Fruit fly (Drosophila melanogaster): ENCODE measurements around the gene Mst84Dc.

Gene Mst84Dc

dm6 chr3R:7364573-7364972 lies at the start of gene Mst84Dc:
Gene Mst84Dc, minus strand, starts transcription at chr3R:7364673.
- TF ChIP-seq Hr38 (GFP tag; optimal IDR thresholded peaks at IDR 0.05) (no peak), CG6792 (GFP tag; optimal IDR thresholded peaks at IDR 0.05) (no peak), ss (GFP tag; optimal IDR thresholded peaks at IDR 0.05) (no peak), CG10669 (GFP tag; optimal IDR thresholded peaks at IDR 0.05) (no peak), Lpt (GFP tag; optimal IDR thresholded peaks at IDR 0.05) (no peak), pdm3 (GFP tag; optimal IDR thresholded peaks at IDR 0.05) (no peak), cyc (GFP tag; optimal IDR thresholded peaks at IDR 0.05) (no peak), Eip75B (GFP tag; optimal IDR thresholded peaks at IDR 0.05) (no peak), fd85E (GFP tag; optimal IDR thresholded peaks at IDR 0.05) (no peak), Ets96B (tag; optimal IDR thresholded peaks at IDR 0.05) (no peak), lz (GFP tag; optimal IDR thresholded peaks at IDR 0.05) (no peak), CG6276 (GFP tag; optimal IDR thresholded peaks at IDR 0.05) (no peak), CG6808 (GFP tag; optimal IDR thresholded peaks at IDR 0.05) (no peak), CG3032 (tag; optimal IDR thresholded peaks at IDR 0.05) (no peak), CG8632 (GFP tag; optimal IDR thresholded peaks at IDR 0.05) (no peak), OdsH (GFP tag; optimal IDR thresholded peaks at IDR 0.05) (no peak), net (GFP tag; optimal IDR thresholded peaks at IDR 0.05) (no peak), Smox (GFP tag; optimal IDR thresholded peaks at IDR 0.05) (no peak), Met (GFP tag; optimal IDR thresholded peaks at IDR 0.05) (no peak), achi (GFP tag; optimal IDR thresholded peaks at IDR 0.05) (no peak)

dm6 chr3R:7406569-7406968 lies 42.1 kb upstream of the Mst84Dc start, which contains the start of gene Ir84a:
Gene Ir84a, plus strand, starts transcription at chr3R:7406869.
- TF ChIP-seq CG1621 (tag; optimal IDR thresholded peaks at IDR 0.05) = no peak
- no peak for TF ChIP-seq CG11762 (GFP tag; optimal IDR thresholded peaks at IDR 0.05; ENCODE audit: insufficient read depth)
- TF ChIP-seq esn (GFP tag; optimal IDR thresholded peaks at IDR 0.05) = no peak
- TF ChIP-seq CG8119 (GFP tag; IDR thresholded peaks at IDR 0.05) = no peak
- TF ChIP-seq net (GFP tag; optimal IDR thresholded peaks at IDR 0.05) = no peak
- TF ChIP-seq Hr4 (GFP tag; optimal IDR thresholded peaks at IDR 0.05) = no peak
- no peak for TF ChIP-seq Sox14 (GFP tag; optimal IDR thresholded peaks at IDR 0.05)
- no peak for TF ChIP-seq dsx (GFP tag; optimal IDR thresholded peaks at IDR 0.05; ENCODE audit: poor library complexity, severe bottlenecking)
- no peak for TF ChIP-seq spab (GFP tag; optimal IDR thresholded peaks at IDR 0.05)
- no peak for TF ChIP-seq CG3032 (tag; optimal IDR thresholded peaks at IDR 0.05)
- TF ChIP-seq Sox102F (GFP tag; optimal IDR thresholded peaks at IDR 0.05) = no peak
- TF ChIP-seq eg (GFP tag; IDR thresholded peaks at IDR 0.05) = no peak
- no peak for TF ChIP-seq CG34406 (GFP tag; optimal IDR thresholded peaks at IDR 0.05)
- TF ChIP-seq salr (GFP tag; optimal IDR thresholded peaks at IDR 0.05) = no peak
- no peak for TF ChIP-seq vri (GFP tag; optimal IDR thresholded peaks at IDR 0.05)
- no peak for TF ChIP-seq Lpt (GFP tag; optimal IDR thresholded peaks at IDR 0.05)

DNA sequence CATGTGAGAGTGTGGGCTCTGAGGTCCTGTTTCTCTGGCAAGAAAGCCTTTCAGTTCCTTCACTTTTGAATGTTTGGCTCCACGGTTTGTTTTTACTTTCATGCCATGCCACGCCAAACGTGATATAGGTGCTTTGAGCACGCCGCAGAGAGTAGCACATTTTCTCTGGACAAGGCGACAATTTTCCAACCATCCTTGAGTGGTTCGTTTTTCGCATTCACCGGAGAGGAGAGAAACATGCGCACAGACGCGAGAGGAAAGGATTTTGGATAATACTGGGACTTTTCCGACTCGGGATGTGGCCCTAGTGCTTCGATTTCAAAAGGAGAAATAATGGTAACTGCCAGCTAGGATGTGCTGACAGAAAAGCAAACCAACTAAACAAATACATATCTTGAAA lies 29.6 kb upstream of the Mst84Dc start:
- TF ChIP-seq CG32006 (GFP tag; optimal IDR thresholded peaks at IDR 0.05) (no peak), vri (GFP tag; optimal IDR thresholded peaks at IDR 0.05) (no peak), eg (GFP tag; IDR thresholded peaks at IDR 0.05) (no peak), Sox102F (GFP tag; optimal IDR thresholded peaks at IDR 0.05) (no peak)

DNA sequence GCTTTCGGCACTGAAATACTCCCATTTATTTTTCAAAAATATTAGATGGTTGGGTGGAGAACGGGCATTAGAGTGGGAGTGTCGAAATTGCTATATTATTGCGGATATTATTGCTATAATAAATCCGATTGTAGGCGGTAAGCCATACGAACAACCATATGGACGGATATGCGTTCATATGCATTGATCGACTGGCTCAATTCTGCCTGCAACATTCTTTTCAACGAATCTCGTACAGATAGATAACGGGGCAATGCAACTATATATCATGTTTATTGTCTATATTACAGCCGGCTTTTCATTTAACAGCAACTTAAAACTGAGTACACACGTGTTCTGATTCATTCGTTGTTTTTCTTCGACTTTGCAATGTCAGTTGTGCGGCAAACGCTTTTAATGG lies 26.6 kb upstream of the Mst84Dc start, which contains the start of gene CG42650:
Gene CG42650 (plus strand): TSS at position 301 of the 400 bp plus-strand sequence.
- no peak for TF ChIP-seq CG6276 (GFP tag; optimal IDR thresholded peaks at IDR 0.05)
- TF ChIP-seq Sox102F (GFP tag; optimal IDR thresholded peaks at IDR 0.05) = no peak
- no peak for TF ChIP-seq Lpt (GFP tag; optimal IDR thresholded peaks at IDR 0.05)
- no peak for TF ChIP-seq topi (GFP tag; optimal IDR thresholded peaks at IDR 0.05)
- no peak for TF ChIP-seq net (GFP tag; optimal IDR thresholded peaks at IDR 0.05)

All from whole organism, prepupa.